Fruit fly (Drosophila melanogaster): ENCODE results near the gene Mst33A.

- TF ChIP-seq Dif (GFP tag; optimal IDR thresholded peaks at IDR 0.05; ENCODE audit: partially characterized antibody) = no peak
- TF ChIP-seq Rel (GFP tag; optimal IDR thresholded peaks at IDR 0.05) = no peak
- no peak for TF ChIP-seq Rel (tag; optimal IDR thresholded peaks at IDR 0.05)
Observed at dm6 chr2L:11591578-11591977, 4.9 kb upstream of the Mst33A start, which contains the start of gene Acp33A.
